Worm (Caenorhabditis elegans): ENCODE results near the gene spig-4.

- TF ChIP-seq ztf-11 (tag; optimal IDR thresholded peaks at IDR 0.05) (no peak), unc-62 (GFP tag; optimal IDR thresholded peaks at IDR 0.05) (no peak), ama-1 (optimal IDR thresholded peaks at IDR 0.05) (no peak), unc-98 (GFP tag; IDR thresholded peaks at IDR 0.05) (no peak), nhr-77 (tag; optimal IDR thresholded peaks at IDR 0.05) (no peak), snpc-4 (tag; optimal IDR thresholded peaks at IDR 0.05) (no peak), nhr-85 (tag) (no peak)
These were observed 28.2 kb upstream of the spig-4 start, which contains the start of gene srm-5 for ce11 chrV:14334901-14335300.

Data from whole organism, L1 larva.